Fruit fly (Drosophila melanogaster): ENCODE data around the gene Gr22b.

DNA sequence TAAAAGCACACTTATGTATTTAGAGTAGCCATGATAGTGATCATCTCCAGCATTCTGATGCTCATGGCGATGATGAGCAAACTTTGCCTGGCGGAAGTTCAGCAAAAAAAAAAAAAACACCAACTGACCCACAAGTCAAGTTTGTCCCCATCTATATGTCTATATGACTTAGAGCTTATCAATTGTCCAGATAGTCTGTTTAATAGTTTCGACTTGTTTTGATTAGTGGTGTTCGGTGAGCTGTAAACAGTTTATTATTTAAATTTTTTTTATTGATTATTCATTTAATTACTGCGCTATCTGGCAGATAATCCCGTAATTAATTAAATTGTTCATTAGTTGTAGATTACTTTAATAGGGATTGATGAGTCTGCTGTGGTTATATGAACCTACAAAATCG is 49.3 kb downstream of the Gr22b start:
- TF ChIP-seq pdm3 (GFP tag; optimal IDR thresholded peaks at IDR 0.05) (no peak), fd59A (GFP tag; optimal IDR thresholded peaks at IDR 0.05) (no peak), Gug (GFP tag; IDR thresholded peaks at IDR 0.05) (no peak)
